Fruit fly (Drosophila melanogaster) whole organism, adult: Measurements from ENCODE around the gene CG45066.

Experiments
- CG11617 ChIP-seq: fragments of 200-800 bp; sonication (Bioruptor generic); optimal IDR thresholded peaks from 2 replicates; lab custom pipeline; 2017; ENCODE audit warnings: mild to moderate bottlenecking, missing biosample characterization, missing genetic modification reagents, missing genetic modification characterization
- CG12768 ChIP-seq: fragments of 200-800 bp; sonication (Bioruptor generic); optimal IDR thresholded peaks from 2 replicates; lab custom pipeline; 2017; ENCODE audit warnings: missing biosample characterization, missing genetic modification characterization, mild to moderate bottlenecking, moderate library complexity, missing genetic modification reagents
- CG14711 ChIP-seq: fragments of 200-800 bp; sonication (Bioruptor generic); optimal IDR thresholded peaks from 2 replicates; lab custom pipeline; 2018; ENCODE audit warnings: missing biosample characterization, mild to moderate bottlenecking, missing genetic modification characterization, moderate library complexity
- CG33017 ChIP-seq: fragments of 200-800 bp; sonication (Bioruptor generic); optimal IDR thresholded peaks from 2 replicates; lab custom pipeline; 2018; ENCODE audit warnings: missing biosample characterization, mild to moderate bottlenecking, missing genetic modification characterization, moderate library complexity
- CG5204 ChIP-seq: fragments of 200-800 bp; sonication (Bioruptor generic); optimal IDR thresholded peaks from 2 replicates; lab custom pipeline; 2016; ENCODE audit warnings: missing biosample characterization, missing genetic modification characterization
- CG7045 ChIP-seq: fragments of 200-800 bp; sonication (Bioruptor generic); optimal IDR thresholded peaks from 2 replicates; lab custom pipeline; 2017; ENCODE audit warnings: missing biosample characterization, mild to moderate bottlenecking, missing genetic modification characterization
- Mnt ChIP-seq: fragments of 200-800 bp; sonication (Bioruptor generic); optimal IDR thresholded peaks from 2 replicates; lab custom pipeline; 2016; ENCODE audit warnings: missing biosample characterization, mild to moderate bottlenecking, missing genetic modification characterization
- cnc ChIP-seq, 2 experiments: fragments of >200 bp; optimal IDR thresholded peaks; 2 replicates each; lab custom pipeline; 2017
- tj ChIP-seq: fragments of 200-800 bp; sonication (Bioruptor generic); optimal IDR thresholded peaks from 3 replicates; lab custom pipeline; 2017; ENCODE audit warnings: missing biosample characterization, mild to moderate bottlenecking, missing genetic modification characterization, moderate library complexity
- toe ChIP-seq: fragments of 200-800 bp; sonication (Bioruptor generic); optimal IDR thresholded peaks from 2 replicates; lab custom pipeline; 2016; ENCODE audit warnings: missing biosample characterization, missing genetic modification characterization

DNA sequence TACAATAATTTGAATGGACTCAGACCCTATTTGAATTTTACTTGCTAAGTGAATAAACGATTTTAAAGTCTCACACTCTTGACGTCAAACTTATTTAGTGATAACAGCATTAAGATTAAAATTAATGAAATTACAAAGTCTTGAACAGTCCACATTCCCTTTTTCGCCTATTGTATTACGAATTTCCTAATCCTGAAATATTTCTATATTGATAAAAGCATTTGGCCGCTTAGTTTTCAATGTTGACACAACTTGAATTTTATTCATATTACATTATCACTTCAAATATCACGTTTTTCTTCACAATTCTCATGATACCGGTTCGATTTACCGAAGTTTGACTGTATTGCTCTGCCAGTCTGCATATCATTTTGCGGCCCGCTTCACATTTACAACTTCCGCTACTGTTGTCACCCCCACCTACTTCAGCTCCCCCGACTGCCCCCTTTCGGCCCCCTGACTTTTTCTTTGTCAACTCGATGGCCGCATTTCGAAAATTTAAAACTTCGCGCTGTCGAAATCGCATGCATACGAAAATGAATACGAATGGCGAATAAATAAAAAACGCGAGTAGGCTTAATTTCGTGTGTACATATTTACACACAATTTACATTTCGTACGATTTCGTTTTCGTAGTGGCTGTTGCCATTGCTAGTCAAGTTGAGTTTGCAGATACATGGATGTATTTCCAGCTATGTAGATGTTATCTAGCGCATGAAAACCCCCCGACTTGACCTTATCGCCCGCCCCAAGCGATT is 32.5 kb downstream of the CG45066 start:
- TF ChIP-seq CG7045 (GFP tag; lab: Kevin White, UChicago): no peak
- peak; percentile 54 for TF ChIP-seq CG14711 (tag; lab: Kevin White, UChicago)
- TF ChIP-seq cnc (optimal IDR thresholded peaks at IDR 0.05; lab: Kevin White, UChicago): no peak
- TF ChIP-seq CG12768 (GFP tag; lab: Kevin White, UChicago): no peak
- TF ChIP-seq CG33017: no peak
- TF ChIP-seq Mnt (GFP tag; lab: Kevin White, UChicago): no peak
- TF ChIP-seq CG5204 (GFP tag; lab: Kevin White, UChicago): no peak
- no peak for TF ChIP-seq toe
- TF ChIP-seq tj (GFP tag; lab: Kevin White, UChicago): peak; percentile 71
- no peak for TF ChIP-seq CG11617 (GFP tag; lab: Kevin White, UChicago)
